Worm (Caenorhabditis elegans): ENCODE results near the gene W07A12.4.

The W07A12.4 gene

DNA sequence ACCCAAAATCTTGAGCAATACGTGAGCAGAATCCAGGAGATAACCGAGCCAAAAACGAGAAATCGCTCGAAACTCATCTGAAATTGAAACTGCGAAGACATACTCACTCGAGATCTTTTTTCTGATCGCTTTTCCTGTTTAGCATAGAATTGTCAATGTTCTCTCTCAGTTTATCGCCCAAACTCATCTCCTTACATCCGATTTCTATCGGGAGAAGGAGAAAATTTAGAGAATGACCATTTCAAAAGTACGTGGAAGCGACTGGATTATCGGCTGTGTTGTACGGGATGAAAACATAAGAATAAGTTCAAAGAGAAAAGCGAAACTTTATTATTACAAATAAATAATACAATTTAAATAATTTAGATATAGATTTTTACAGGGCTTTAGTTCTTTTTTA lies 26.8 kb downstream of the W07A12.4 start, which contains the start of gene T23G7.2:
T23G7.2 (minus strand) TSS at position 101 of the 400 bp plus-strand sequence.
- TF ChIP-seq mdl-1 (tag; optimal IDR thresholded peaks at IDR 0.05) (no peak), blmp-1 (tag; optimal IDR thresholded peaks at IDR 0.05) (peak; percentile 21)

DNA sequence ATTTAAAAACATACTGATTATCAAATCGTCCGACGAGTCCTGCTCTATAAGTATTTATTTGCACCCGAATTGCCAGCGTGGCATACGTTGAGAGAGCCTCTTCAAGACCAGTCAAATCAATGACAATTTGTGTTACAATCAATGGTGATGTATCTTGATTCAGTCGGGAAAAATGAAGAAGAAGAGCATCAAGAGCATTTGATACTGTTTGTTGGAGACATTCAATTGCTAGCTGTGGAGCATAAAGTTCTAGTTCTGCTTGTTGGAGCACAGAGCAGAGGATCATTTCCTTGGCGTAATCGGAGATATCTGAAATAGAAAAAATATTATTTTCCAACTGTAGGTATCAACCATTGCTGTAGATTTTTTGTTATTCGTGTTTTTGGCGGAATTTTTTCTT lies 27.4 kb downstream of the W07A12.4 start:
- TF ChIP-seq unc-30 (tag; optimal IDR thresholded peaks at IDR 0.05) (no peak), ceh-90 (tag; optimal IDR thresholded peaks at IDR 0.05) (no peak), ceh-82 (tag; optimal IDR thresholded peaks at IDR 0.05) (no peak), nhr-85 (tag) (no peak), ceh-8 (GFP tag; optimal IDR thresholded peaks at IDR 0.05) (no peak), lin-15B (tag; optimal IDR thresholded peaks at IDR 0.05) (no peak), ama-1 (optimal IDR thresholded peaks at IDR 0.05) (no peak), blmp-1 (tag; optimal IDR thresholded peaks at IDR 0.05) (no peak), sptf-1 (tag; optimal IDR thresholded peaks at IDR 0.05) (no peak), zag-1 (tag; optimal IDR thresholded peaks at IDR 0.05) (no peak), pax-3 (tag; optimal IDR thresholded peaks at IDR 0.05) (no peak), efl-1 (optimal IDR thresholded peaks at IDR 0.05) (no peak), efl-1 (GFP tag; optimal IDR thresholded peaks at IDR 0.05 in 1 of 2) (no peak), nhr-77 (tag; optimal IDR thresholded peaks at IDR 0.05) (no peak), mef-2 (tag; optimal IDR thresholded peaks at IDR 0.05) (no peak), ceh-63 (GFP tag; optimal IDR thresholded peaks at IDR 0.05) (no peak), alr-1 (tag; optimal IDR thresholded peaks at IDR 0.05; ENCODE audit: borderline replicate concordance) (no peak), xbp-1 (tag; optimal IDR thresholded peaks at IDR 0.05) (no peak), pag-3 (tag; optimal IDR thresholded peaks at IDR 0.05; ENCODE audit: borderline replicate concordance, insufficient read depth) (no peak)

DNA sequence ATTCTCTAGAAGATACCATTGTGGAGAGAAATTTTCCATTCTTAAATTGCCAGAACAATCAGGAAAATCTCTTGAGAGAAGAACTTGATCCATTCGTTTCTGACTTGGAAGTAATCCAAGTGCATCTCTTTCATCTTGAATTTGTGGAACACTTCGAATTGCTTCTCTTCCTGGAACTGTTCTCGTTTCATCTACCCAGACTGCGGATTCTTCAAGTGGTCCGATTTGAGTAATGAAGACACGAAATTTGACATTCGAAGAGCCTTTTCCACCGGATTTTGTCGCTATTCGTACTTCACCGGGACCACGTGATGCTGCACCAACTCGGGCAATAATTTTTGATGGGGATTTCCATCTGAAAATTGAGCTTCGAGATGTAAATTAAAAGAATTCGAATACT lies 30.5 kb downstream of the W07A12.4 start:
- TF ChIP-seq unc-30 (tag; optimal IDR thresholded peaks at IDR 0.05): no peak
- no peak for TF ChIP-seq efl-1 (optimal IDR thresholded peaks at IDR 0.05)
- peak in 1 of 2 experiments; percentile 68 for TF ChIP-seq efl-1 (GFP tag; optimal IDR thresholded peaks at IDR 0.05 in 1 of 2)

ce11 chrII:9177080-9177479 lies 31.0 kb downstream of the W07A12.4 start, which contains the start of the genes sec-5 and pir-1:
Gene sec-5, minus strand, starts transcription at chrII:9177152.
Gene pir-1, plus strand, starts transcription at chrII:9177300.
- TF ChIP-seq ceh-8 (GFP tag; optimal IDR thresholded peaks at IDR 0.05) (no peak), unc-130 (tag; optimal IDR thresholded peaks at IDR 0.05) (peak; percentile 5), Y116A8C.19 (tag; optimal IDR thresholded peaks at IDR 0.05; ENCODE audit: borderline replicate concordance) (no peak), tlp-1 (tag; optimal IDR thresholded peaks at IDR 0.05) (no peak), rnt-1 (tag; optimal IDR thresholded peaks at IDR 0.05) (peak; percentile 48), ceh-90 (tag; optimal IDR thresholded peaks at IDR 0.05) (no peak), irx-1 (tag; optimal IDR thresholded peaks at IDR 0.05) (peak; percentile 41), swsn-7 (tag; optimal IDR thresholded peaks at IDR 0.05) (peak; percentile 42), nhr-11 (tag; optimal IDR thresholded peaks at IDR 0.05) (no peak), aly-2 (tag; optimal IDR thresholded peaks at IDR 0.05) (no peak), mep-1 (tag; optimal IDR thresholded peaks at IDR 0.05) (peak; percentile 71), elt-2 (tag; optimal IDR thresholded peaks at IDR 0.05) (no peak), mab-9 (GFP tag; IDR thresholded peaks at IDR 0.05) (no peak), ceh-63 (GFP tag; optimal IDR thresholded peaks at IDR 0.05) (no peak), ama-1 (optimal IDR thresholded peaks at IDR 0.05) (no peak), C34B4.2 (tag; optimal IDR thresholded peaks at IDR 0.05) (no peak), nhr-85 (tag) (no peak), unc-30 (tag; optimal IDR thresholded peaks at IDR 0.05) (no peak), alr-1 (tag; optimal IDR thresholded peaks at IDR 0.05; ENCODE audit: borderline replicate concordance) (no peak), nhr-84 (tag; optimal IDR thresholded peaks at IDR 0.05) (no peak), mef-2 (tag; optimal IDR thresholded peaks at IDR 0.05) (no peak), pag-3 (tag; optimal IDR thresholded peaks at IDR 0.05; ENCODE audit: borderline replicate concordance, insufficient read depth) (no peak), fkh-4 (tag; optimal IDR thresholded peaks at IDR 0.05; ENCODE audit: borderline replicate concordance) (no peak), pax-3 (tag; optimal IDR thresholded peaks at IDR 0.05) (no peak), lin-35 (GFP tag; optimal IDR thresholded peaks at IDR 0.05) (peak; percentile 56 to 60), nhr-19 (GFP tag; conservative IDR thresholded peaks at IDR 0.05) (no peak; the same call in 1 of the 2 replicates), nhr-76 (tag; optimal IDR thresholded peaks at IDR 0.05) (no peak), egl-27 (tag; optimal IDR thresholded peaks at IDR 0.05) (no peak), unc-86 (tag; optimal IDR thresholded peaks at IDR 0.05) (peak; percentile 32), skn-1 (tag; optimal IDR thresholded peaks at IDR 0.05) (peak; percentile 57), F16B12.6 (tag; optimal IDR thresholded peaks at IDR 0.05) (peak; percentile 26), unc-98 (GFP tag; IDR thresholded peaks at IDR 0.05) (no peak), hpl-2 (GFP tag; optimal IDR thresholded peaks at IDR 0.05) (no peak), efl-3 (GFP tag; optimal IDR thresholded peaks at IDR 0.05) (no peak), sptf-1 (tag; optimal IDR thresholded peaks at IDR 0.05) (no peak), vab-15 (tag; optimal IDR thresholded peaks at IDR 0.05) (no peak), sup-37 (GFP tag; optimal IDR thresholded peaks at IDR 0.05) (no peak)

Data from whole organism, L1 larva.